Worm (Caenorhabditis elegans): ENCODE results near the gene H40L08.2.

- no peak for TF ChIP-seq ama-1 (optimal IDR thresholded peaks at IDR 0.05)
- TF ChIP-seq scrt-1 (GFP tag; IDR thresholded peaks at IDR 0.05): no peak
- no peak for TF ChIP-seq ets-7 (tag; optimal IDR thresholded peaks at IDR 0.05)
- no peak for TF ChIP-seq hnd-1 (tag; optimal IDR thresholded peaks at IDR 0.05)
- TF ChIP-seq sea-1 (GFP tag; conservative IDR thresholded peaks at IDR 0.05): no peak
- no peak for TF ChIP-seq ceh-36 (tag; optimal IDR thresholded peaks at IDR 0.05)
- no peak for TF ChIP-seq hmbx-1 (tag; optimal IDR thresholded peaks at IDR 0.05)
- no peak for TF ChIP-seq aly-1 (tag; optimal IDR thresholded peaks at IDR 0.05)
- no peak for TF ChIP-seq F13C5.2 (tag; optimal IDR thresholded peaks at IDR 0.05)
- TF ChIP-seq hmg-4 (GFP tag; optimal IDR thresholded peaks at IDR 0.05): no peak
- TF ChIP-seq tbx-11 (GFP tag; IDR thresholded peaks at IDR 0.05): no peak
- no peak for TF ChIP-seq tbx-37 (GFP tag; conservative IDR thresholded peaks at IDR 0.05)
- no peak for TF ChIP-seq tra-4 (tag; optimal IDR thresholded peaks at IDR 0.05)
- no peak for TF ChIP-seq B0310.2 (tag; optimal IDR thresholded peaks at IDR 0.05)
These were observed 38.2 kb upstream of the H40L08.2 start for ce11 chrX:15115748-15116147.
